Fruit fly (Drosophila melanogaster) whole organism, embryonic: Measurements from ENCODE around the gene Jarid2.

Experiments used
- Ada2b ChIP-seq: fragments of 200-800 bp; sonication (Bioruptor generic); IDR thresholded peaks from 2 replicates; pipeline ENCODE4 v1.3.6; 2022; ENCODE audit warnings: missing biosample characterization, missing genetic modification characterization
- C15 ChIP-seq: fragments of 200-800 bp; sonication (Bioruptor generic); IDR thresholded peaks from 3 replicates; pipeline ENCODE4 v1.3.6; 2022; ENCODE audit warnings: missing biosample characterization, missing genetic modification characterization
- CG11696 ChIP-seq: fragments of 200-800 bp; sonication (Bioruptor generic); IDR thresholded peaks from 2 replicates; pipeline ENCODE4 v1.3.6; 2022; ENCODE audit warnings: missing biosample characterization, missing genetic modification characterization
- CG15011 ChIP-seq: fragments of 200-800 bp; sonication (Bioruptor generic); optimal IDR thresholded peaks from 3 replicates; lab custom pipeline; 2018; ENCODE audit warnings: missing biosample characterization, mild to moderate bottlenecking, missing genetic modification characterization
- CG15479 ChIP-seq: fragments of 200-800 bp; sonication (Bioruptor generic); optimal IDR thresholded peaks from 3 replicates; lab custom pipeline; 2019; ENCODE audit warnings: missing biosample characterization, mild to moderate bottlenecking, missing genetic modification characterization, moderate library complexity
- CG17328 ChIP-seq: fragments of 200-800 bp; sonication (Bioruptor generic); IDR thresholded peaks from 2 replicates; pipeline ENCODE4 v1.3.6; 2022; ENCODE audit warnings: missing biosample characterization, missing genetic modification characterization
- CG17361 ChIP-seq: fragments of 200-800 bp; sonication (Bioruptor generic); IDR thresholded peaks from 3 replicates; pipeline ENCODE4 v1.3.6; 2022; ENCODE audit warnings: missing biosample characterization, missing genetic modification characterization
- CG18619 ChIP-seq: fragments of 200-800 bp; sonication (Bioruptor generic); optimal IDR thresholded peaks from 3 replicates; lab custom pipeline; 2017; ENCODE audit warnings: missing biosample characterization, mild to moderate bottlenecking, missing genetic modification characterization
- CG2202 ChIP-seq: fragments of 200-800 bp; sonication (Bioruptor generic); optimal IDR thresholded peaks from 2 replicates; lab custom pipeline; 2018; ENCODE audit warnings: missing biosample characterization, mild to moderate bottlenecking, missing genetic modification characterization
- CG30403 ChIP-seq: fragments of 200-800 bp; sonication (Bioruptor generic); optimal IDR thresholded peaks from 3 replicates; lab custom pipeline; 2016; ENCODE audit warnings: missing biosample characterization, missing genetic modification characterization
- CG3281 ChIP-seq: fragments of 200-800 bp; sonication (Bioruptor generic); optimal IDR thresholded peaks from 3 replicates; lab custom pipeline; 2017; ENCODE audit warnings: missing biosample characterization, mild to moderate bottlenecking, missing genetic modification characterization
- CG3995 ChIP-seq: fragments of 200-800 bp; sonication (Bioruptor generic); optimal IDR thresholded peaks from 3 replicates; lab custom pipeline; 2016; ENCODE audit warnings: missing biosample characterization, missing genetic modification characterization
- CG4328 ChIP-seq: fragments of 200-800 bp; sonication (Bioruptor generic); optimal IDR thresholded peaks from 3 replicates; lab custom pipeline; 2017; ENCODE audit warnings: missing biosample characterization, missing genetic modification reagents, missing genetic modification characterization
- CG6254 ChIP-seq: fragments of 200-800 bp; sonication (Bioruptor generic); optimal IDR thresholded peaks from 3 replicates; lab custom pipeline; 2017; ENCODE audit warnings: mild to moderate bottlenecking, missing biosample characterization, missing genetic modification reagents, missing genetic modification characterization
- CG7357 ChIP-seq: fragments of 200-800 bp; sonication (Bioruptor generic); IDR thresholded peaks from 3 replicates; pipeline ENCODE4 v1.3.6; 2022; ENCODE audit warnings: missing biosample characterization, missing genetic modification characterization
- CG7372 ChIP-seq: fragments of 200-800 bp; sonication (Bioruptor generic); IDR thresholded peaks from 2 replicates; pipeline ENCODE4 v1.3.6; 2022; ENCODE audit warnings: missing biosample characterization, missing genetic modification characterization
- CG7745 ChIP-seq: fragments of 200-800 bp; sonication (Bioruptor generic); optimal IDR thresholded peaks from 2 replicates; lab custom pipeline; 2018; ENCODE audit warnings: missing biosample characterization, mild to moderate bottlenecking, missing genetic modification characterization, moderate library complexity
- CG7987 ChIP-seq: fragments of 200-800 bp; sonication (Bioruptor generic); optimal IDR thresholded peaks from 2 replicates; lab custom pipeline; 2018; ENCODE audit warnings: missing biosample characterization, mild to moderate bottlenecking, missing genetic modification characterization, moderate library complexity
- CG8281 ChIP-seq: fragments of 200-800 bp; sonication (Bioruptor generic); optimal IDR thresholded peaks from 2 replicates; lab custom pipeline; 2018; ENCODE audit warnings: missing biosample characterization, mild to moderate bottlenecking, missing genetic modification characterization, moderate library complexity
- CG9817 ChIP-seq: fragments of 200-800 bp; sonication (Bioruptor generic); optimal IDR thresholded peaks from 2 replicates; lab custom pipeline; 2018; ENCODE audit warnings: missing biosample characterization, mild to moderate bottlenecking, missing genetic modification characterization, moderate library complexity
- Camta ChIP-seq: fragments of 200-800 bp; sonication (Bioruptor generic); optimal IDR thresholded peaks from 2 replicates; lab custom pipeline; 2016; ENCODE audit warnings: missing biosample characterization, missing genetic modification characterization
- Dad ChIP-seq: fragments of 200-800 bp; sonication (Bioruptor generic); optimal IDR thresholded peaks from 3 replicates; lab custom pipeline; 2016; ENCODE audit warnings: missing biosample characterization, missing genetic modification characterization
- Deaf1 ChIP-seq: fragments of 200-800 bp; optimal IDR thresholded peaks from 3 replicates; lab custom pipeline; 2019; ENCODE audit warnings: missing biosample characterization, mild to moderate bottlenecking, missing genetic modification characterization, moderate library complexity
- Dek ChIP-seq: fragments of 200-800 bp; sonication (Bioruptor generic); optimal IDR thresholded peaks from 3 replicates; lab custom pipeline; 2019; ENCODE audit warnings: missing biosample characterization, mild to moderate bottlenecking, missing genetic modification characterization, moderate library complexity
- Fer1 ChIP-seq: fragments of 200-800 bp; sonication (Bioruptor generic); optimal IDR thresholded peaks from 2 replicates; lab custom pipeline; 2017; ENCODE audit warnings: missing biosample characterization, mild to moderate bottlenecking, missing genetic modification characterization
- HmgZ ChIP-seq: fragments of 200-800 bp; sonication (Bioruptor generic); optimal IDR thresholded peaks from 2 replicates; lab custom pipeline; 2018; ENCODE audit warnings: missing biosample characterization, mild to moderate bottlenecking, missing genetic modification characterization
- Hr39 ChIP-seq: fragments of >200 bp; optimal IDR thresholded peaks from 2 replicates; lab custom pipeline; 2017
- MESR4 ChIP-seq: fragments of 200-800 bp; sonication (Bioruptor generic); optimal IDR thresholded peaks from 2 replicates; lab custom pipeline; 2018; ENCODE audit warnings: missing biosample characterization, mild to moderate bottlenecking, missing genetic modification characterization, moderate library complexity
- Neu2 ChIP-seq: fragments of 200-800 bp; sonication (Bioruptor generic); optimal IDR thresholded peaks from 3 replicates; lab custom pipeline; 2016; ENCODE audit warnings: missing biosample characterization, missing genetic modification characterization, borderline replicate concordance
- Nf-YB ChIP-seq: fragments of 200-800 bp; sonication (Bioruptor generic); optimal IDR thresholded peaks from 3 replicates; lab custom pipeline; 2019; ENCODE audit warnings: missing biosample characterization, mild to moderate bottlenecking, missing genetic modification characterization, moderate library complexity
- Poxn ChIP-seq: fragments of 200-800 bp; sonication (Bioruptor generic); IDR thresholded peaks from 2 replicates; pipeline ENCODE4 v1.3.6; 2022; ENCODE audit warnings: missing biosample characterization, missing genetic modification characterization
- ato ChIP-seq: fragments of 200-800 bp; sonication (Bioruptor generic); IDR thresholded peaks from 2 replicates; pipeline ENCODE4 v1.3.6; 2022; ENCODE audit warnings: missing biosample characterization, missing genetic modification characterization; ENCODE audit not compliant: partially characterized antibody
- bsh ChIP-seq, 2 experiments: fragments of 200-800 bp; sonication (Bioruptor generic); optimal IDR thresholded peaks; 2 replicates each; lab custom pipeline; 2017 to 2018; ENCODE audit warnings: mild to moderate bottlenecking in 2 of 2, missing biosample characterization in 2 of 2, missing genetic modification characterization in 2 of 2, moderate library complexity in 1 of 2
- ewg ChIP-seq: fragments of 200-800 bp; sonication (Bioruptor generic); optimal IDR thresholded peaks from 3 replicates; lab custom pipeline; 2017; ENCODE audit warnings: mild to moderate bottlenecking, missing biosample characterization, missing genetic modification reagents, missing genetic modification characterization
- hbn ChIP-seq: fragments of 200-800 bp; sonication (Bioruptor generic); IDR thresholded peaks from 2 replicates; pipeline ENCODE4 v1.3.6; 2022; ENCODE audit warnings: missing biosample characterization, missing genetic modification characterization; ENCODE audit not compliant: partially characterized antibody
- hkb ChIP-seq, 2 experiments: fragments of 200-800 bp in 1 of 2; fragments of >200 bp in 1 of 2; sonication (Bioruptor generic) in 1 of 2; IDR thresholded peaks in 1 of 2; optimal IDR thresholded peaks in 1 of 2; 2 replicates each; pipeline versions ENCODE4 v1.3.6 to Lab custom; 2017 to 2022; ENCODE audit warnings: missing biosample characterization in 1 of 2, missing genetic modification characterization in 1 of 2
- knrl ChIP-seq: fragments of 200-800 bp; sonication (Bioruptor generic); IDR thresholded peaks from 3 replicates; pipeline ENCODE4 v1.3.6; 2022; ENCODE audit warnings: missing biosample characterization, missing genetic modification characterization; ENCODE audit not compliant: partially characterized antibody
- maf-S ChIP-seq: fragments of 200-800 bp; sonication (Bioruptor generic); optimal IDR thresholded peaks from 2 replicates; lab custom pipeline; 2016; ENCODE audit warnings: missing biosample characterization, missing genetic modification characterization
- nerfin-1 ChIP-seq: fragments of 200-800 bp; sonication (Bioruptor generic); optimal IDR thresholded peaks from 3 replicates; lab custom pipeline; 2019; ENCODE audit warnings: missing biosample characterization, mild to moderate bottlenecking, missing genetic modification characterization, moderate library complexity
- nmo ChIP-seq: fragments of 200-800 bp; sonication (Bioruptor generic); optimal IDR thresholded peaks from 2 replicates; lab custom pipeline; 2018; ENCODE audit warnings: missing biosample characterization, mild to moderate bottlenecking, missing genetic modification characterization, moderate library complexity
- pan ChIP-seq, 4 experiments: fragments of >200 bp in 3 of 4; fragments of 200-800 bp in 1 of 4; sonication (Bioruptor generic) in 1 of 4; optimal IDR thresholded peaks in 3 of 4; IDR thresholded peaks in 1 of 4; 2 replicates each; pipeline versions ENCODE4 v1.3.6 to Lab custom; 2017 to 2022; ENCODE audit warnings: missing biosample characterization in 2 of 4, missing genetic modification characterization in 2 of 4, mixed read lengths in 1 of 4
- psq ChIP-seq: fragments of 200-800 bp; sonication (Bioruptor generic); optimal IDR thresholded peaks from 2 replicates; lab custom pipeline; 2017; ENCODE audit warnings: missing biosample characterization, missing genetic modification characterization
- sd ChIP-seq: fragments of 200-800 bp; sonication (Bioruptor generic); optimal IDR thresholded peaks from 3 replicates; lab custom pipeline; 2018; ENCODE audit warnings: missing biosample characterization, mild to moderate bottlenecking, missing genetic modification characterization, moderate library complexity
- shn ChIP-seq: fragments of 200-800 bp; sonication (Bioruptor generic); optimal IDR thresholded peaks from 3 replicates; lab custom pipeline; 2016; ENCODE audit warnings: missing biosample characterization, missing genetic modification characterization
- tna ChIP-seq: fragments of 200-800 bp; sonication (Bioruptor generic); IDR thresholded peaks from 2 replicates; pipeline ENCODE4 v1.3.6; 2022; ENCODE audit warnings: missing biosample characterization, missing genetic modification characterization; ENCODE audit not compliant: partially characterized antibody
- tx ChIP-seq: fragments of 200-800 bp; sonication (Bioruptor generic); optimal IDR thresholded peaks from 2 replicates; lab custom pipeline; 2016; ENCODE audit warnings: missing biosample characterization, missing genetic modification characterization
- unc-4 ChIP-seq: fragments of 200-800 bp; sonication (Bioruptor generic); IDR thresholded peaks from 2 replicates; pipeline ENCODE4 v1.3.6; 2022; ENCODE audit warnings: missing biosample characterization, missing genetic modification characterization; ENCODE audit not compliant: partially characterized antibody
- zfh1 ChIP-seq: fragments of 200-800 bp; sonication (Bioruptor generic); IDR thresholded peaks from 3 replicates; pipeline ENCODE4 v1.3.6; 2022; ENCODE audit warnings: missing biosample characterization, missing genetic modification characterization

Gene Jarid2

dm6 chr3L:9457619-9458092 is 19.2 kb upstream of the Jarid2 start, which contains the start of gene CG3437 (continued):
- TF ChIP-seq CG3281 (GFP tag; lab: Kevin White, UChicago), result peak; percentile 99
- TF ChIP-seq CG7987, result peak; percentile 97
- peak; percentile 99 for TF ChIP-seq CG7372
- TF ChIP-seq knrl (GFP tag; lab: Robert Waterston, UW), result peak; percentile 40; the same call in 1 of the 3 replicates
- peak; percentile 99 for TF ChIP-seq CG30403 (GFP tag; lab: Kevin White, UChicago)
- peak; percentile 97 for TF ChIP-seq CG2202
- TF ChIP-seq sd (tag; lab: Kevin White, UChicago), result peak; percentile 96
- TF ChIP-seq maf-S (GFP tag; lab: Kevin White, UChicago), result peak; percentile 98
- peak; percentile 99 for TF ChIP-seq HmgZ (tag; lab: Kevin White, UChicago)
- TF ChIP-seq CG11696 (GFP tag; lab: Robert Waterston, UW), result peak; percentile 96
- TF ChIP-seq pan (optimal IDR thresholded peaks at IDR 0.05; lab: Kevin White, UChicago), result no peak
- TF ChIP-seq pan (GFP tag; optimal IDR thresholded peaks at IDR 0.05 in 1 of 2, IDR thresholded peaks at IDR 0.05 in 1 of 2), result peak in 1 of 2 experiments; percentile 99
- TF ChIP-seq nmo, result peak; percentile 99
- peak; percentile 98 for TF ChIP-seq CG15011
- TF ChIP-seq Dek (tag; lab: Kevin White, UChicago), result peak; percentile 98
- peak; percentile 97 for TF ChIP-seq Camta
- peak; percentile 98 to 99 for TF ChIP-seq bsh (GFP tag; optimal IDR thresholded peaks at IDR 0.05; lab: Kevin White, UChicago)
- TF ChIP-seq nerfin-1 (tag; lab: Kevin White, UChicago), result peak; percentile 98
- peak; percentile 98 for TF ChIP-seq tx (GFP tag; lab: Kevin White, UChicago)
- peak; percentile 95 for TF ChIP-seq Neu2
- peak; percentile 87 for TF ChIP-seq CG7745 (tag; lab: Kevin White, UChicago)
- peak; percentile 84 for TF ChIP-seq MESR4 (GFP tag; lab: Kevin White, UChicago)
- peak; percentile 87 for TF ChIP-seq Nf-YB (GFP tag; lab: Kevin White, UChicago)
- TF ChIP-seq hbn (GFP tag; lab: Robert Waterston, UW), result no peak; the same call in 1 of the 2 replicates
- peak; percentile 99 for TF ChIP-seq Dad (GFP tag; lab: Kevin White, UChicago)
- peak; percentile 93 for TF ChIP-seq CG8281 (tag; lab: Kevin White, UChicago)
- peak; percentile 82 for TF ChIP-seq CG3995 (GFP tag; lab: Kevin White, UChicago)
- peak; percentile 98 for TF ChIP-seq shn (GFP tag; lab: Kevin White, UChicago)
- TF ChIP-seq psq, result peak; percentile 90
- TF ChIP-seq hkb (optimal IDR thresholded peaks at IDR 0.05; lab: Kevin White, UChicago), result peak; percentile 34
- TF ChIP-seq hkb (GFP tag; IDR thresholded peaks at IDR 0.05; lab: Robert Waterston, UW), result peak; percentile 99
- TF ChIP-seq Ada2b, result peak; percentile 99
- TF ChIP-seq CG17328 (GFP tag; lab: Robert Waterston, UW), result peak; percentile 99
- peak; percentile 59 for TF ChIP-seq CG15479 (GFP tag; lab: Kevin White, UChicago)
- peak; percentile 99 for TF ChIP-seq CG17361 (GFP tag; lab: Robert Waterston, UW)
- no peak for TF ChIP-seq ato (GFP tag; lab: Robert Waterston, UW)
- no peak for TF ChIP-seq tna (GFP tag; lab: Robert Waterston, UW)
- peak; percentile 97 for TF ChIP-seq CG7357 (GFP tag; lab: Robert Waterston, UW)
- peak; percentile 100 for TF ChIP-seq zfh1 (GFP tag; lab: Robert Waterston, UW)
- peak; percentile 98 for TF ChIP-seq C15
- TF ChIP-seq CG6254 (GFP tag; lab: Kevin White, UChicago), result peak; percentile 96
- peak; percentile 97 for TF ChIP-seq CG4328 (GFP tag; lab: Kevin White, UChicago)
- TF ChIP-seq Deaf1 (tag; lab: Kevin White, UChicago), result peak; percentile 73
- no peak for TF ChIP-seq Hr39 (lab: Kevin White, UChicago)
- TF ChIP-seq ewg, result peak; percentile 97
- TF ChIP-seq Poxn (GFP tag; lab: Robert Waterston, UW), result peak; percentile 96
- TF ChIP-seq CG9817 (tag; lab: Kevin White, UChicago), result peak; percentile 99
- peak; percentile 98 for TF ChIP-seq CG18619 (GFP tag; lab: Kevin White, UChicago)
- TF ChIP-seq Fer1, result peak; percentile 99
- 0 out of 2 replicates have a peak, but pooled peaks have one; percentile 30 for TF ChIP-seq unc-4 (GFP tag; lab: Robert Waterston, UW)
